Worm (Caenorhabditis elegans): ENCODE results near the gene D2023.3.

DNA sequence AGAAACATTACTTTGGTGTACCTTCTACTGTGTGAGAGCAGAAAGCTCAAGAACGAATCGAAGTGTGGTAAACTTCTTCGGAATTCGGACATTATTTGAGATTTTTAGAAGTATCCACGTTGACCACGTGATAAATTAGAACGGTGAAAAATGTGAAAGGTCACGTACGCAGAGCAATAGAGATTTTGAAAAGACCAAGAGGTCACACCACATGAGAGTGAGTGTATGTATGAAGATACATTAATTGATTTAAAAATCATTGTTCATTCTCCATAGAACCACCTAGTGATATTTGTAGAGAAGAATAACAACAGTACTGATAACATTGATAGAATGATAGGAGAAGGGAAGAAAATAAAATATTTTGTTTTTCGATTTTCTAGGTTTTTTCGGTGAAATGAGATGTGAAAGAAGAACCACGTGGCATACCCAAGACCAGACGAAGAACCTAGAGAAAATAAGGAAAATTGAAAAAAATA, 10.7 kb upstream of the D2023.3 start, which contains the start of gene pyc-1:
- TF ChIP-seq med-1 (GFP tag; optimal IDR thresholded peaks at IDR 0.05; ENCODE audit: insufficient read depth) (no peak), tab-1 (GFP tag; IDR thresholded peaks at IDR 0.05) (no peak), ztf-23 (GFP tag; IDR thresholded peaks at IDR 0.05) (no peak)

Measured in whole organism, midembryonic.